Worm (Caenorhabditis elegans): ENCODE measurements around the gene srab-12.

DNA sequence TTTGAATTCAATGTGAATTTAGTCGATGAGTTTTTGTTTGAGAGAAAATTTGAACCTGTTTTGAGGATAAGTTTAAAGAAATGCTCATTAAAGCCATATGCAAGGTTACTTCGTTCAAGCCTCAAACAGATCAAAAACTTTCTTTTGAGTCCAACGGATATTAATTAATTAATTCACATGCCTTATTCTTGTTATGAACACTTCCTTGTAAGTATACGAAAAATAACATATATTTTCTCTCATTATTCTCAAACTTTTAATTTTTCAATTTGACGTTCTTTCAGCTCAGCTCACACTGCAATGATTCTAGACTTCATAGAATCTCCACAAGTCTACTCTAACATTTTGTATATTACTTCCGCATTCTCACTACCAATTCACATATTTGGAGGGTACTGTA lies 44.9 kb upstream of the srab-12 start, which contains the start of gene srh-304:
- TF ChIP-seq snpc-4 (tag; optimal IDR thresholded peaks at IDR 0.05), result no peak
- TF ChIP-seq elt-1 (tag; optimal IDR thresholded peaks at IDR 0.05; ENCODE audit: borderline replicate concordance, insufficient read depth), result no peak
- TF ChIP-seq tbx-8 (GFP tag; optimal IDR thresholded peaks at IDR 0.05), result no peak
- no peak for TF ChIP-seq unc-62 (GFP tag; optimal IDR thresholded peaks at IDR 0.05)
- no peak for TF ChIP-seq blmp-1 (tag; optimal IDR thresholded peaks at IDR 0.05)
- no peak for TF ChIP-seq bed-3 (GFP tag; optimal IDR thresholded peaks at IDR 0.05)
- TF ChIP-seq sptf-1 (tag; optimal IDR thresholded peaks at IDR 0.05), result no peak
